Worm (Caenorhabditis elegans): ENCODE data around the gene nucb-1.

- no peak for TF ChIP-seq snu-23 (GFP tag; optimal IDR thresholded peaks at IDR 0.05)
- peak; percentile 12 for TF ChIP-seq ama-1 (optimal IDR thresholded peaks at IDR 0.05)
- TF ChIP-seq hlh-17 (GFP tag; optimal IDR thresholded peaks at IDR 0.05; ENCODE audit: borderline replicate concordance) = no peak
- TF ChIP-seq jun-1 (tag; optimal IDR thresholded peaks at IDR 0.05) = no peak
- no peak for TF ChIP-seq nhr-20 (tag; optimal IDR thresholded peaks at IDR 0.05)
- no peak for TF ChIP-seq unc-30 (tag; optimal IDR thresholded peaks at IDR 0.05)
- TF ChIP-seq fkh-10 (GFP tag; optimal IDR thresholded peaks at IDR 0.05) = no peak
- TF ChIP-seq efl-1 (optimal IDR thresholded peaks at IDR 0.05) = no peak
- TF ChIP-seq efl-1 (GFP tag; optimal IDR thresholded peaks at IDR 0.05 in 1 of 2) = no peak
- TF ChIP-seq nhr-237 (tag; optimal IDR thresholded peaks at IDR 0.05) = no peak
- TF ChIP-seq fkh-4 (tag; optimal IDR thresholded peaks at IDR 0.05; ENCODE audit: borderline replicate concordance) = no peak
- TF ChIP-seq efl-3 (GFP tag; optimal IDR thresholded peaks at IDR 0.05) = no peak
- no peak for TF ChIP-seq tbx-2 (tag; optimal IDR thresholded peaks at IDR 0.05)
- TF ChIP-seq nhr-28 (tag; optimal IDR thresholded peaks at IDR 0.05) = no peak
- TF ChIP-seq elt-2 (tag; optimal IDR thresholded peaks at IDR 0.05) = peak; percentile 15
Observed at ce11 chrX:10216857-10217256, 19.4 kb downstream of the nucb-1 start.
